Fruit fly (Drosophila melanogaster) whole organism, wandering third instar larva: Measurements from ENCODE around the gene Lipt2.

ENCODE experiments used
- Abd-B ChIP-seq: fragments of >200 bp; optimal IDR thresholded peaks from 2 replicates; lab custom pipeline; 2017; ENCODE audit warnings: missing biosample characterization, missing genetic modification characterization
- CG32264 ChIP-seq: fragments of 200-800 bp; sonication (Bioruptor generic); optimal IDR thresholded peaks from 2 replicates; lab custom pipeline; 2016; ENCODE audit warnings: missing biosample characterization, missing genetic modification characterization
- CG9705 ChIP-seq: fragments of 200-800 bp; sonication (Bioruptor generic); optimal IDR thresholded peaks from 2 replicates; lab custom pipeline; 2018; ENCODE audit warnings: missing biosample characterization, mild to moderate bottlenecking, missing genetic modification characterization
- CrebA ChIP-seq: fragments of 200-800 bp; sonication (Bioruptor generic); optimal IDR thresholded peaks from 2 replicates; lab custom pipeline; 2016; ENCODE audit warnings: missing biosample characterization, mild to moderate bottlenecking, missing genetic modification characterization, borderline replicate concordance
- Dfd ChIP-seq: fragments of >200 bp; optimal IDR thresholded peaks from 2 replicates; lab custom pipeline; 2017; ENCODE audit warnings: missing biosample characterization, missing genetic modification characterization
- Dif ChIP-seq: fragments of 200-275, 200-300 bp; sonication (Bioruptor generic); optimal IDR thresholded peaks from 2 replicates; lab custom pipeline; 2018; ENCODE audit warnings: missing biosample characterization, missing genetic modification characterization; ENCODE audit not compliant: partially characterized antibody
- GATAd ChIP-seq: sonication (Bioruptor generic); optimal IDR thresholded peaks from 2 replicates; lab custom pipeline; 2016; ENCODE audit warnings: missing biosample characterization, missing genetic modification characterization
- HLH106 ChIP-seq: fragments of 200-800 bp; optimal IDR thresholded peaks from 3 replicates; lab custom pipeline; 2019; ENCODE audit warnings: missing biosample characterization, mild to moderate bottlenecking, missing genetic modification characterization, moderate library complexity
- Hnf4 ChIP-seq: fragments of 200-800 bp; sonication (Bioruptor generic); optimal IDR thresholded peaks from 2 replicates; lab custom pipeline; 2016; ENCODE audit warnings: missing biosample characterization, mild to moderate bottlenecking, missing genetic modification characterization
- Hr78 ChIP-seq: fragments of >200 bp; optimal IDR thresholded peaks from 2 replicates; lab custom pipeline; 2017; ENCODE audit warnings: missing biosample characterization, missing genetic modification characterization
- Hr83 ChIP-seq: fragments of 200-300 bp; sonication (Bioruptor generic); optimal IDR thresholded peaks from 2 replicates; lab custom pipeline; 2016; ENCODE audit warnings: missing biosample characterization, mild to moderate bottlenecking, missing genetic modification characterization, moderate library complexity; ENCODE audit not compliant: poor library complexity, severe bottlenecking
- Jra ChIP-seq: sonication (Bioruptor generic); optimal IDR thresholded peaks from 2 replicates; lab custom pipeline; 2016; ENCODE audit warnings: missing biosample characterization, missing genetic modification characterization
- Mio ChIP-seq: sonication (Bioruptor generic); optimal IDR thresholded peaks from 2 replicates; lab custom pipeline; 2016; ENCODE audit warnings: missing biosample characterization, missing genetic modification characterization
- Myc ChIP-seq: fragments of >200 bp; optimal IDR thresholded peaks from 2 replicates; lab custom pipeline; 2017
- N ChIP-seq: fragments of >200 bp; optimal IDR thresholded peaks from 2 replicates; lab custom pipeline; 2018; ENCODE audit warnings: missing biosample characterization, missing external identifiers, missing genetic modification characterization
- OdsH ChIP-seq: fragments of 200-800 bp; sonication (Bioruptor generic); optimal IDR thresholded peaks from 2 replicates; lab custom pipeline; 2016; ENCODE audit warnings: missing biosample characterization, mild to moderate bottlenecking, missing genetic modification characterization
- Rel ChIP-seq, 2 experiments: fragments of 200-800 bp; sonication (Bioruptor generic) in 1 of 2; optimal IDR thresholded peaks; 2 replicates in 1 of 2; 3 replicates in 1 of 2; lab custom pipeline; 2016 to 2019; ENCODE audit warnings: mild to moderate bottlenecking in 2 of 2, missing biosample characterization in 2 of 2, missing genetic modification characterization in 2 of 2, moderate library complexity in 1 of 2
- Sp1 ChIP-seq: fragments of 200-800 bp; sonication (Bioruptor generic); optimal IDR thresholded peaks from 3 replicates; lab custom pipeline; 2019; ENCODE audit warnings: missing biosample characterization, mild to moderate bottlenecking, missing genetic modification characterization, moderate library complexity
- Vsx2 ChIP-seq: fragments of 200-300, 225-300 bp; sonication (Bioruptor generic); optimal IDR thresholded peaks from 2 replicates; lab custom pipeline; 2018; ENCODE audit warnings: missing biosample characterization, missing genetic modification characterization; ENCODE audit not compliant: partially characterized antibody
- br ChIP-seq: fragments of 200-800 bp; sonication (Bioruptor generic); optimal IDR thresholded peaks from 2 replicates; lab custom pipeline; 2016; ENCODE audit warnings: missing biosample characterization, missing genetic modification characterization
- brk ChIP-seq: fragments of 200-800 bp; sonication (Bioruptor generic); optimal IDR thresholded peaks from 2 replicates; lab custom pipeline; 2016; ENCODE audit warnings: missing biosample characterization, mild to moderate bottlenecking, missing genetic modification characterization
- dl ChIP-seq, 2 experiments: fragments of 175-275, 200-275 bp in 1 of 2; fragments of 200-275 bp in 1 of 2; sonication (Bioruptor generic); optimal IDR thresholded peaks; lab custom pipeline; 2018; ENCODE audit warnings: mild to moderate bottlenecking in 2 of 2, missing biosample characterization in 2 of 2, missing genetic modification characterization in 2 of 2, moderate library complexity in 2 of 2; ENCODE audit not compliant: partially characterized antibody in 2 of 2, insufficient read depth in 1 of 2
- dmrt93B ChIP-seq: fragments of 200-800 bp; sonication (Bioruptor generic); optimal IDR thresholded peaks from 2 replicates; lab custom pipeline; 2018; ENCODE audit warnings: missing biosample characterization, mild to moderate bottlenecking, missing genetic modification characterization
- dsf ChIP-seq: sonication (Bioruptor generic); optimal IDR thresholded peaks from 2 replicates; lab custom pipeline; 2016; ENCODE audit warnings: missing biosample characterization, missing genetic modification characterization, borderline replicate concordance
- ey ChIP-seq: fragments of 200-800 bp; sonication (Bioruptor generic); optimal IDR thresholded peaks from 2 replicates; lab custom pipeline; 2016; ENCODE audit warnings: missing biosample characterization, missing genetic modification characterization
- foxo ChIP-seq, 2 experiments: fragments of 200-800 bp; sonication (Bioruptor generic); optimal IDR thresholded peaks; 2 replicates in 1 of 2; 3 replicates in 1 of 2; lab custom pipeline; 2016 to 2017; ENCODE audit warnings: missing biosample characterization in 2 of 2, missing genetic modification characterization in 2 of 2
- fru ChIP-seq: fragments of 200-800 bp; sonication (Bioruptor generic); optimal IDR thresholded peaks from 3 replicates; lab custom pipeline; 2016; ENCODE audit warnings: missing biosample characterization, mild to moderate bottlenecking, missing genetic modification characterization
- h ChIP-seq: fragments of 200-800 bp; sonication (Bioruptor generic); optimal IDR thresholded peaks from 3 replicates; lab custom pipeline; 2016; ENCODE audit warnings: missing biosample characterization, mild to moderate bottlenecking, missing genetic modification characterization
- jim ChIP-seq: fragments of 175-275, 200-325 bp; sonication (Bioruptor generic); optimal IDR thresholded peaks from 2 replicates; lab custom pipeline; 2016; ENCODE audit warnings: missing biosample characterization, mild to moderate bottlenecking, missing genetic modification characterization
- lola ChIP-seq: fragments of >200 bp; optimal IDR thresholded peaks from 2 replicates; lab custom pipeline; 2017; ENCODE audit warnings: missing biosample characterization, missing genetic modification characterization
- pan ChIP-seq: fragments of >200 bp; optimal IDR thresholded peaks from 2 replicates; lab custom pipeline; 2017
- psq ChIP-seq: fragments of 200-800 bp; sonication (Bioruptor generic); optimal IDR thresholded peaks from 3 replicates; lab custom pipeline; 2017; ENCODE audit warnings: missing biosample characterization, mild to moderate bottlenecking, missing genetic modification characterization, moderate library complexity
- rgr ChIP-seq: fragments of 200-800 bp; sonication (Bioruptor generic); optimal IDR thresholded peaks from 3 replicates; lab custom pipeline; 2016; ENCODE audit warnings: missing biosample characterization, mild to moderate bottlenecking, missing genetic modification characterization
- sage ChIP-seq: fragments of 200-800 bp; sonication (Bioruptor generic); optimal IDR thresholded peaks from 2 replicates; lab custom pipeline; 2016; ENCODE audit warnings: missing biosample characterization, mild to moderate bottlenecking, missing genetic modification characterization
- sv ChIP-seq: fragments of 200-800 bp; sonication (Bioruptor generic); optimal IDR thresholded peaks from 3 replicates; lab custom pipeline; 2016; ENCODE audit warnings: missing biosample characterization, missing genetic modification characterization
- tai ChIP-seq: sonication (Bioruptor generic); optimal IDR thresholded peaks from 2 replicates; lab custom pipeline; 2016; ENCODE audit warnings: missing biosample characterization, missing genetic modification characterization
- usp ChIP-seq: fragments of >200 bp; optimal IDR thresholded peaks from 2 replicates; lab custom pipeline; 2017; ENCODE audit warnings: missing biosample characterization, missing genetic modification characterization
- woc ChIP-seq: sonication (Bioruptor generic); optimal IDR thresholded peaks from 2 replicates; lab custom pipeline; 2016; ENCODE audit warnings: missing biosample characterization, mild to moderate bottlenecking, missing genetic modification characterization

The Lipt2 gene

dm6 chr3R:4394117-4394516, 43.0 kb downstream of the Lipt2 start, which contains the start of gene CG34112:
Gene CG34112, minus strand, starts transcription at chr3R:4394259.
- TF ChIP-seq Hnf4 (GFP tag; lab: Kevin White, UChicago) (peak; percentile 17), Mio (GFP tag; lab: Kevin White, UChicago) (no peak), tai (no peak), Hr83 (GFP tag; lab: Kevin White, UChicago) (peak; percentile 73), Sp1 (GFP tag; lab: Kevin White, UChicago) (peak; percentile 11), sage (GFP tag; lab: Kevin White, UChicago) (no peak), sv (GFP tag; lab: Kevin White, UChicago) (no peak), rgr (GFP tag; lab: Kevin White, UChicago) (peak; percentile 5), Rel (GFP tag; optimal IDR thresholded peaks at IDR 0.05; lab: Kevin White, UChicago) (no peak), Rel (tag; optimal IDR thresholded peaks at IDR 0.05; lab: Kevin White, UChicago) (peak; percentile 53), Hr78 (no peak), OdsH (GFP tag; lab: Kevin White, UChicago) (no peak), jim (GFP tag; lab: Kevin White, UChicago) (no peak), Dfd (no peak), GATAd (GFP tag; lab: Kevin White, UChicago) (no peak), usp (GFP tag; lab: Kevin White, UChicago) (no peak), Abd-B (GFP tag; lab: Kevin White, UChicago) (no peak), br (GFP tag; lab: Kevin White, UChicago) (peak; percentile 45), foxo (GFP tag; optimal IDR thresholded peaks at IDR 0.05; lab: Kevin White, UChicago) (no peak), fru (GFP tag; lab: Kevin White, UChicago) (no peak), Vsx2 (GFP tag; lab: Kevin White, UChicago) (no peak), CG32264 (GFP tag; lab: Kevin White, UChicago) (no peak), lola (GFP tag; lab: Kevin White, UChicago) (no peak), HLH106 (tag; lab: Kevin White, UChicago) (no peak), pan (lab: Kevin White, UChicago) (no peak), Myc (lab: Kevin White, UChicago) (no peak), N (GFP tag; lab: Kevin White, UChicago) (no peak), h (peak; percentile 53), CG9705 (GFP tag; lab: Kevin White, UChicago) (no peak), brk (GFP tag; lab: Kevin White, UChicago) (no peak), dl (GFP tag; optimal IDR thresholded peaks at IDR 0.05; lab: Kevin White, UChicago; ENCODE audit: insufficient read depth in 1 of 2, partially characterized antibody in 2 of 2) (peak; percentile 37 to 72), CrebA (GFP tag; lab: Kevin White, UChicago) (no peak), Jra (GFP tag; lab: Kevin White, UChicago) (no peak), dmrt93B (GFP tag; lab: Kevin White, UChicago) (no peak), psq (GFP tag; lab: Kevin White, UChicago) (peak; percentile 8), Dif (peak; percentile 80), ey (no peak), woc (GFP tag; lab: Kevin White, UChicago) (no peak), dsf (GFP tag; lab: Kevin White, UChicago) (no peak)

DNA sequence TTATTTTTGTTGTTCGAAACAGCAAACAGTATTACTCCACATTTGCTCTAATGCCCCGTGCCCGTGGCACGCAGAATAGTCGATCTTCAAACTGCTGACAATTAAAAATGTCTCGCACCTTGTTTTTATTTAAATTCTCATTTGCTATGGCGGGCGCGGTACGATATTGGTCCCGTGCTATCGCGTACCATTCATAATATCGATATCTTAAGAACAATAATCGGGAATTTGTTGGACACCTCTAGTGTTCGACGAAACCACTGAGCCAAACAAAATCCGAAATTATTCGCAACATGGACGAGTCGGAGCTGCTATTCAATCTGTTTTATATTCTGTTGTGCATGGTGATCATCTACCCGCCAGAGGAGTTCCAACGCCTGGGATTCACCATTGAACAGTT, 47.0 kb downstream of the Lipt2 start, which contains the start of gene CG14646:
Gene CG14646, plus strand, starts transcription at position 234 of the 400 bp plus-strand sequence.
- TF ChIP-seq Dfd (no peak), Sp1 (GFP tag; lab: Kevin White, UChicago) (no peak), ey (no peak), N (GFP tag; lab: Kevin White, UChicago) (no peak), Mio (GFP tag; lab: Kevin White, UChicago) (no peak), Jra (GFP tag; lab: Kevin White, UChicago) (no peak), h (no peak), sage (GFP tag; lab: Kevin White, UChicago) (no peak), Rel (GFP tag; optimal IDR thresholded peaks at IDR 0.05; lab: Kevin White, UChicago) (no peak), Rel (tag; optimal IDR thresholded peaks at IDR 0.05; lab: Kevin White, UChicago) (peak; percentile 21), Hr83 (GFP tag; lab: Kevin White, UChicago) (peak; percentile 63), dmrt93B (GFP tag; lab: Kevin White, UChicago) (no peak), jim (GFP tag; lab: Kevin White, UChicago) (no peak), lola (GFP tag; lab: Kevin White, UChicago) (no peak), Dif (no peak), GATAd (GFP tag; lab: Kevin White, UChicago) (no peak), Hnf4 (GFP tag; lab: Kevin White, UChicago) (no peak), Myc (lab: Kevin White, UChicago) (peak; percentile 67), Vsx2 (GFP tag; lab: Kevin White, UChicago) (no peak), rgr (GFP tag; lab: Kevin White, UChicago) (no peak), dl (GFP tag; optimal IDR thresholded peaks at IDR 0.05; lab: Kevin White, UChicago; ENCODE audit: insufficient read depth in 1 of 2, partially characterized antibody in 2 of 2) (no peak), OdsH (GFP tag; lab: Kevin White, UChicago) (no peak)
